Fruit fly (Drosophila melanogaster): ENCODE results near the gene Usp12-46.

The Usp12-46 gene

dm6 chr3R:22781412-22781811, 30.7 kb downstream of the Usp12-46 start (continued):
- TF ChIP-seq gsb (GFP tag; IDR thresholded peaks at IDR 0.05) (peak; percentile 48; the same call in 1 of the 2 replicates), CG10565 (GFP tag; optimal IDR thresholded peaks at IDR 0.05) (no peak), CG9727 (GFP tag; optimal IDR thresholded peaks at IDR 0.05) (no peak), CG1602 (GFP tag; optimal IDR thresholded peaks at IDR 0.05) (no peak), Chrac-16 (GFP tag; optimal IDR thresholded peaks at IDR 0.05) (no peak), prd (optimal IDR thresholded peaks at IDR 0.05) (no peak), prd (GFP tag; IDR thresholded peaks at IDR 0.05) (no peak), kni (GFP tag; optimal IDR thresholded peaks at IDR 0.05) (no peak), gce (GFP tag; IDR thresholded peaks at IDR 0.05) (0 out of 3 replicates have a peak, but pooled peaks have one; percentile 22), CG9437 (GFP tag; optimal IDR thresholded peaks at IDR 0.05) (no peak), CG10543 (GFP tag; optimal IDR thresholded peaks at IDR 0.05) (peak; percentile 45), Mad (GFP tag; optimal IDR thresholded peaks at IDR 0.05) (no peak), CG12744 (GFP tag; optimal IDR thresholded peaks at IDR 0.05) (no peak), Drgx (GFP tag; IDR thresholded peaks at IDR 0.05) (peak; percentile 80), CG13624 (GFP tag; optimal IDR thresholded peaks at IDR 0.05) (no peak), ac (GFP tag; optimal IDR thresholded peaks at IDR 0.05) (no peak), zf30C (GFP tag; optimal IDR thresholded peaks at IDR 0.05) (no peak), ewg (GFP tag; optimal IDR thresholded peaks at IDR 0.05) (no peak), tap (tag; optimal IDR thresholded peaks at IDR 0.05) (no peak), CG4730 (GFP tag; IDR thresholded peaks at IDR 0.05) (no peak), ftz-f1 (GFP tag; optimal IDR thresholded peaks at IDR 0.05) (peak; percentile 53), NFAT (GFP tag; IDR thresholded peaks at IDR 0.05) (peak; percentile 60; the same call in 1 of the 2 replicates), hbn (GFP tag; IDR thresholded peaks at IDR 0.05; ENCODE audit: partially characterized antibody) (no peak), tin (GFP tag; optimal IDR thresholded peaks at IDR 0.05) (peak; percentile 4), CG9609 (GFP tag; optimal IDR thresholded peaks at IDR 0.05) (no peak), sd (tag; optimal IDR thresholded peaks at IDR 0.05) (peak; percentile 22), Neu2 (GFP tag; optimal IDR thresholded peaks at IDR 0.05; ENCODE audit: borderline replicate concordance) (no peak), BEAF-32 (GFP tag; optimal IDR thresholded peaks at IDR 0.05) (no peak), CG16813 (GFP tag; IDR thresholded peaks at IDR 0.05; ENCODE audit: partially characterized antibody) (no peak), tna (GFP tag; IDR thresholded peaks at IDR 0.05; ENCODE audit: partially characterized antibody) (no peak), trh (GFP tag; optimal IDR thresholded peaks at IDR 0.05) (no peak), CG4328 (GFP tag; optimal IDR thresholded peaks at IDR 0.05) (no peak), dmrt11E (tag; optimal IDR thresholded peaks at IDR 0.05) (no peak), CG1233 (GFP tag; optimal IDR thresholded peaks at IDR 0.05) (no peak), CG10462 (GFP tag; optimal IDR thresholded peaks at IDR 0.05) (no peak), CG2678 (tag; optimal IDR thresholded peaks at IDR 0.05) (no peak), tll (GFP tag; optimal IDR thresholded peaks at IDR 0.05) (no peak), Max (GFP tag; optimal IDR thresholded peaks at IDR 0.05) (no peak), Scr (GFP tag; IDR thresholded peaks at IDR 0.05; ENCODE audit: partially characterized antibody) (no peak), HLH3B (GFP tag; IDR thresholded peaks at IDR 0.05) (no peak; the same call in 1 of the 2 replicates), Sry-β (GFP tag; optimal IDR thresholded peaks at IDR 0.05) (no peak), Dp (GFP tag; optimal IDR thresholded peaks at IDR 0.05) (no peak), toy (GFP tag; IDR thresholded peaks at IDR 0.05) (no peak), ato (GFP tag; IDR thresholded peaks at IDR 0.05; ENCODE audit: partially characterized antibody) (no peak), B-H2 (GFP tag; optimal IDR thresholded peaks at IDR 0.05) (peak; percentile 39), ATbp (GFP tag; optimal IDR thresholded peaks at IDR 0.05) (no peak), hth (optimal IDR thresholded peaks at IDR 0.05) (no peak), CG18619 (GFP tag; optimal IDR thresholded peaks at IDR 0.05) (no peak), Fer3 (tag; optimal IDR thresholded peaks at IDR 0.05) (no peak), mirr (GFP tag; optimal IDR thresholded peaks at IDR 0.05) (no peak), CoRest (tag; optimal IDR thresholded peaks at IDR 0.05) (no peak)

Data from whole organism, embryonic.